Fruit fly (Drosophila melanogaster): Measurements from ENCODE around the gene Nplp4.
A peak's percentile ranks its signal among the peaks of the same experiment; 100 is the strongest.

Gene Nplp4

DNA sequence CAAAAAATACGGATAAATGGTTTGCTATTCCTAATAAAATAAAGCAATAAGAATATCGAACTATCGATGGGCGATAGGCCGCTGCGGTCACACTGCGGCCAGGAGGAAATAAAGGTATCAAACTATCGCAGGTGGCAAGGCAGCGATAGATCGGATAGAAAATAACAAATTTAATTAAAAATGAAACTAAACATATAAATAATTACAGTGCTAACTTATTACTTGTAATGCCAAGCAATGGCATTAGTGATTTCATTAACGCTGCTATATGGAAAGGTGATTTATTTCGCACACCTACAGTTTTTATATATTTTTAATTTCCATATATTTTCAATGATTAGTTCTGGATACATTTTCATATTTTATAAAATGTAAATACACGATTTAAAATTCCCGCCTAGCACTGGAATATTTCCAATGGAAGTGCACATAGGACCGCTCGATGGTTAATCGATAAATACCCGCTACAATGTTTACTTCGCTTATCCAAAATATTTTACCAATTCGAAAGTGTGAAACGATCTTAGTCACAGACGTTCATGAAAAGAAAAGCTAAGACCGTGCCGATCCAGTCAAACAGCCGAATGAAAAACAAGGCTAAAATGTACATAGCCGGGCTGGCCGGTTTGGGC is 27.4 kb upstream of the Nplp4 start, which contains the start of the genes CG15356 and CG15362 (continued):
- TF ChIP-seq CG12236 (GFP tag; optimal IDR thresholded peaks at IDR 0.05), result no peak
- TF ChIP-seq Dek (tag; optimal IDR thresholded peaks at IDR 0.05), result peak; percentile 62
- no peak for TF ChIP-seq tup (GFP tag; optimal IDR thresholded peaks at IDR 0.05)
- TF ChIP-seq otp (GFP tag; IDR thresholded peaks at IDR 0.05), result 0 out of 3 replicates have a peak, but pooled peaks have one; percentile 29
- peak; percentile 19 for TF ChIP-seq CG1233 (GFP tag; optimal IDR thresholded peaks at IDR 0.05)
- TF ChIP-seq CG6254 (GFP tag; optimal IDR thresholded peaks at IDR 0.05), result no peak
- peak; percentile 21 for TF ChIP-seq HHEX (GFP tag; optimal IDR thresholded peaks at IDR 0.05)
- 0 out of 2 replicates have a peak, but pooled peaks have one; percentile 8 for TF ChIP-seq CG14441 (GFP tag; IDR thresholded peaks at IDR 0.05)
- TF ChIP-seq Oaz (GFP tag; IDR thresholded peaks at IDR 0.05), result no peak
- no peak for TF ChIP-seq tgo (GFP tag; IDR thresholded peaks at IDR 0.05)
- TF ChIP-seq YL-1 (GFP tag; optimal IDR thresholded peaks at IDR 0.05), result peak; percentile 41
- TF ChIP-seq CG5180 (GFP tag; optimal IDR thresholded peaks at IDR 0.05), result no peak
- peak; percentile 89 for TF ChIP-seq Ets65A (GFP tag)
- no peak for TF ChIP-seq Atf-2 (GFP tag; optimal IDR thresholded peaks at IDR 0.05)
- TF ChIP-seq CG7963 (GFP tag; IDR thresholded peaks at IDR 0.05; ENCODE audit: partially characterized antibody), result peak; percentile 99
- TF ChIP-seq sd (tag; optimal IDR thresholded peaks at IDR 0.05), result no peak
- no peak for TF ChIP-seq Jarid2 (GFP tag; optimal IDR thresholded peaks at IDR 0.05)
- TF ChIP-seq Dip3 (GFP tag; optimal IDR thresholded peaks at IDR 0.05), result peak; percentile 17
- TF ChIP-seq CG8290 (GFP tag; optimal IDR thresholded peaks at IDR 0.05), result peak; percentile 16
- TF ChIP-seq CG8290 (tag; optimal IDR thresholded peaks at IDR 0.05), result no peak
- no peak for TF ChIP-seq ssp (GFP tag; IDR thresholded peaks at IDR 0.05)
- TF ChIP-seq CG4617 (GFP tag; optimal IDR thresholded peaks at IDR 0.05; ENCODE audit: borderline replicate concordance), result peak; percentile 85
- TF ChIP-seq Atf6 (GFP tag; IDR thresholded peaks at IDR 0.05), result no peak
- no peak for TF ChIP-seq CG6175 (GFP tag; IDR thresholded peaks at IDR 0.05)
- peak; percentile 19 for TF ChIP-seq CG17829 (tag; optimal IDR thresholded peaks at IDR 0.05)
- TF ChIP-seq CG30403 (GFP tag; optimal IDR thresholded peaks at IDR 0.05), result peak; percentile 45
- TF ChIP-seq Sox102F (GFP tag; optimal IDR thresholded peaks at IDR 0.05), result no peak
- peak; percentile 52; the same call in 1 of the 2 replicates for TF ChIP-seq sob (GFP tag; IDR thresholded peaks at IDR 0.05)
- no peak for TF ChIP-seq stc (GFP tag; IDR thresholded peaks at IDR 0.05)
- TF ChIP-seq Scr (GFP tag; IDR thresholded peaks at IDR 0.05; ENCODE audit: partially characterized antibody), result peak; percentile 99
- TF ChIP-seq CG30020 (tag; optimal IDR thresholded peaks at IDR 0.05), result peak; percentile 38
- no peak for TF ChIP-seq zfh1 (GFP tag; IDR thresholded peaks at IDR 0.05)
- no peak for TF ChIP-seq Dfd (GFP tag; optimal IDR thresholded peaks at IDR 0.05)
- no peak for TF ChIP-seq ci (GFP tag; IDR thresholded peaks at IDR 0.05)
- TF ChIP-seq Ets97D (GFP tag; optimal IDR thresholded peaks at IDR 0.05), result peak; percentile 86
- TF ChIP-seq HmgZ (tag; optimal IDR thresholded peaks at IDR 0.05), result peak; percentile 43
- peak; percentile 64 for TF ChIP-seq nmo (GFP tag; optimal IDR thresholded peaks at IDR 0.05)
- TF ChIP-seq Aef1 (GFP tag; IDR thresholded peaks at IDR 0.05), result peak; percentile 29; the same call in 1 of the 3 replicates
- peak; percentile 66; the same call in 2 of the 3 replicates for TF ChIP-seq Dbx (GFP tag; IDR thresholded peaks at IDR 0.05)
- TF ChIP-seq CG12391 (tag; optimal IDR thresholded peaks at IDR 0.05), result peak; percentile 61
- peak; percentile 6 for TF ChIP-seq ems (GFP tag; optimal IDR thresholded peaks at IDR 0.05)
- peak; percentile 26 for TF ChIP-seq CG9817 (tag; optimal IDR thresholded peaks at IDR 0.05)
- TF ChIP-seq CG12744 (GFP tag; optimal IDR thresholded peaks at IDR 0.05), result no peak
- peak; percentile 26 for TF ChIP-seq chn (GFP tag; optimal IDR thresholded peaks at IDR 0.05)
- peak; percentile 13 for TF ChIP-seq CG18476 (GFP tag; optimal IDR thresholded peaks at IDR 0.05)
- TF ChIP-seq trh (GFP tag; optimal IDR thresholded peaks at IDR 0.05), result no peak
- TF ChIP-seq CG9876 (GFP tag; optimal IDR thresholded peaks at IDR 0.05), result peak; percentile 19
- peak; percentile 42 for TF ChIP-seq Xbp1 (GFP tag; optimal IDR thresholded peaks at IDR 0.05)
- TF ChIP-seq peb (GFP tag; IDR thresholded peaks at IDR 0.05), result no peak
- TF ChIP-seq CG6813 (GFP tag; optimal IDR thresholded peaks at IDR 0.05), result no peak

Data from whole organism, embryonic.